Worm (Caenorhabditis elegans): ENCODE results near the gene nekl-4.

nekl-4 gene

ce11 chrIII:5541777-5542176 lies 24.5 kb upstream of the nekl-4 start:
- TF ChIP-seq unc-62 (GFP tag; optimal IDR thresholded peaks at IDR 0.05), result no peak

ce11 chrIII:5525973-5526372 lies 8.7 kb upstream of the nekl-4 start, which contains the start of gene dex-1:
Gene dex-1, plus strand, starts transcription at chrIII:5526104.
- TF ChIP-seq unc-62 (GFP tag; optimal IDR thresholded peaks at IDR 0.05), result no peak

- TF ChIP-seq unc-62 (GFP tag; optimal IDR thresholded peaks at IDR 0.05), result no peak
These were observed 4.6 kb upstream of the nekl-4 start, which contains the start of gene D1044.4 for ce11 chrIII:5521930-5522329. Gene D1044.4, minus strand, starts transcription at chrIII:5522030.

ce11 chrIII:5512502-5512901 lies 4.8 kb downstream of the nekl-4 start, which contains the start of gene pqn-25:
Gene pqn-25, minus strand, starts transcription at chrIII:5512602.
- TF ChIP-seq unc-62 (GFP tag; optimal IDR thresholded peaks at IDR 0.05), result no peak

ce11 chrIII:5508669-5509068 lies 8.7 kb downstream of the nekl-4 start, which contains the start of gene D1044.7:
Gene D1044.7, minus strand, starts transcription at chrIII:5508769.
- TF ChIP-seq unc-62 (GFP tag; optimal IDR thresholded peaks at IDR 0.05), result no peak

ce11 chrIII:5506936-5507335 lies 10.4 kb downstream of the nekl-4 start:
- no peak for TF ChIP-seq unc-62 (GFP tag; optimal IDR thresholded peaks at IDR 0.05)

- TF ChIP-seq unc-62 (GFP tag; optimal IDR thresholded peaks at IDR 0.05), result no peak
These were observed 11.2 kb downstream of the nekl-4 start for ce11 chrIII:5506023-5506597.

- TF ChIP-seq unc-62 (GFP tag; optimal IDR thresholded peaks at IDR 0.05), result no peak
These were observed 11.8 kb downstream of the nekl-4 start for ce11 chrIII:5505474-5506022.

ce11 chrIII:5504725-5505473 lies 12.4 kb downstream of the nekl-4 start:
- TF ChIP-seq unc-62 (GFP tag; optimal IDR thresholded peaks at IDR 0.05), result no peak

ce11 chrIII:5504164-5504563 lies 13.2 kb downstream of the nekl-4 start:
- no peak for TF ChIP-seq unc-62 (GFP tag; optimal IDR thresholded peaks at IDR 0.05)

ce11 chrIII:5503669-5504068 lies 13.7 kb downstream of the nekl-4 start:
- TF ChIP-seq unc-62 (GFP tag; optimal IDR thresholded peaks at IDR 0.05), result no peak

ce11 chrIII:5502915-5503575 lies 14.3 kb downstream of the nekl-4 start:
- TF ChIP-seq unc-62 (GFP tag; optimal IDR thresholded peaks at IDR 0.05), result no peak

- TF ChIP-seq unc-62 (GFP tag; optimal IDR thresholded peaks at IDR 0.05), result no peak
These were observed 15.7 kb downstream of the nekl-4 start, which contains the start of gene R02F2.1 for ce11 chrIII:5501358-5502287. Gene R02F2.1, plus strand, starts transcription at chrIII:5501885.

ce11 chrIII:5500732-5501131 lies 16.6 kb downstream of the nekl-4 start:
- TF ChIP-seq unc-62 (GFP tag; optimal IDR thresholded peaks at IDR 0.05), result no peak

ce11 chrIII:5499942-5500341 lies 17.4 kb downstream of the nekl-4 start:
- no peak for TF ChIP-seq unc-62 (GFP tag; optimal IDR thresholded peaks at IDR 0.05)

All from whole organism, dauer.